Fruit fly (Drosophila melanogaster) whole organism, wandering third instar larva: ENCODE results near the gene CG13786.

Experiments
- CrebA ChIP-seq: fragments of 200-800 bp; sonication (Bioruptor generic); optimal IDR thresholded peaks from 2 replicates; lab custom pipeline; 2016; ENCODE audit warnings: missing biosample characterization, mild to moderate bottlenecking, missing genetic modification characterization, borderline replicate concordance
- GATAd ChIP-seq: sonication (Bioruptor generic); optimal IDR thresholded peaks from 2 replicates; lab custom pipeline; 2016; ENCODE audit warnings: missing biosample characterization, missing genetic modification characterization
- Myc ChIP-seq: fragments of >200 bp; optimal IDR thresholded peaks from 2 replicates; lab custom pipeline; 2017
- OdsH ChIP-seq: fragments of 200-800 bp; sonication (Bioruptor generic); optimal IDR thresholded peaks from 2 replicates; lab custom pipeline; 2016; ENCODE audit warnings: missing biosample characterization, mild to moderate bottlenecking, missing genetic modification characterization
- dl ChIP-seq, 2 experiments: fragments of 175-275, 200-275 bp in 1 of 2; fragments of 200-275 bp in 1 of 2; sonication (Bioruptor generic); optimal IDR thresholded peaks; lab custom pipeline; 2018; ENCODE audit warnings: mild to moderate bottlenecking in 2 of 2, missing biosample characterization in 2 of 2, missing genetic modification characterization in 2 of 2, moderate library complexity in 2 of 2; ENCODE audit not compliant: partially characterized antibody in 2 of 2, insufficient read depth in 1 of 2
- jim ChIP-seq: fragments of 175-275, 200-325 bp; sonication (Bioruptor generic); optimal IDR thresholded peaks from 2 replicates; lab custom pipeline; 2016; ENCODE audit warnings: missing biosample characterization, mild to moderate bottlenecking, missing genetic modification characterization
- pan ChIP-seq: fragments of >200 bp; optimal IDR thresholded peaks from 2 replicates; lab custom pipeline; 2017
- psq ChIP-seq: fragments of 200-800 bp; sonication (Bioruptor generic); optimal IDR thresholded peaks from 3 replicates; lab custom pipeline; 2017; ENCODE audit warnings: missing biosample characterization, mild to moderate bottlenecking, missing genetic modification characterization, moderate library complexity
- sv ChIP-seq: fragments of 200-800 bp; sonication (Bioruptor generic); optimal IDR thresholded peaks from 3 replicates; lab custom pipeline; 2016; ENCODE audit warnings: missing biosample characterization, missing genetic modification characterization
- usp ChIP-seq: fragments of >200 bp; optimal IDR thresholded peaks from 2 replicates; lab custom pipeline; 2017; ENCODE audit warnings: missing biosample characterization, missing genetic modification characterization

- TF ChIP-seq dl (GFP tag; optimal IDR thresholded peaks at IDR 0.05; lab: Kevin White, UChicago; ENCODE audit: insufficient read depth in 1 of 2, partially characterized antibody in 2 of 2) (no peak), psq (GFP tag; lab: Kevin White, UChicago) (no peak), usp (GFP tag; lab: Kevin White, UChicago) (no peak), OdsH (GFP tag; lab: Kevin White, UChicago) (no peak), GATAd (no peak), Myc (lab: Kevin White, UChicago) (no peak), sv (GFP tag; lab: Kevin White, UChicago) (no peak), jim (no peak), CrebA (GFP tag; lab: Kevin White, UChicago) (no peak), pan (lab: Kevin White, UChicago) (no peak)
Observed at dm6 chr2L:7256144-7256543, 3.4 kb upstream of the CG13786 start.
